Fruit fly (Drosophila melanogaster): ENCODE data around the gene CG34126.

The CG34126 gene

DNA sequence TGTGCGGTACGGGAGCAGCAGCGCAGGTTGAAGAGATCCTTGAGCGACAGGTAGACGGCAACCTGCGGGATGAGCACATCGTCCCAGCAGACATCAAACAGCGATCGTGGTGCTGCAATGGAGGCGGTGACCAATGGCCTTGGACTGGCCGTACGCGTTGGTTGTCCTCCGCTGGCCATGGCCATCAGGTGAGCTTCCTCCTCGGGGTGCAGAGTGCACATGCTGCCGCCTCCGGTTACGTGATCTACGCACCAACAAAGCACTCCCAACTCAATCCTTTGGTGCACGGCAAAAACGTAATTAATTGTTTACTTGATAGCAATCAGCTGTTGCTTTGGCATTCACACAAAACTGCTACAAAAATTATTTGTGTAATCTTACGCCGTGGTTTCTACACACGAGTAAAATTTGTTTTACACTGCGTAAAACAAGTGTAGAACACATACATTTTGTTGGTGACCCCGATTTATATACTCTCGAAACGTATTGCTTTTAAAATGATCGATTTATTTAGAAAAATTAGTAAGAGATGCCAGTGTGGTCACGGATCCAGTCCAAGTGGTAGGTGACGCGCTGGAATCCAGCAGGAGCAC, 31.9 kb upstream of the CG34126 start, which contains the start of gene jet:
Gene jet (minus strand): TSS at position 332 of the 593 bp plus-strand sequence.
- no peak for TF ChIP-seq kay (GFP tag; ENCODE audit: borderline replicate concordance)
- TF ChIP-seq CG11617 (GFP tag; optimal IDR thresholded peaks at IDR 0.05) = no peak
- no peak for TF ChIP-seq pad (GFP tag; optimal IDR thresholded peaks at IDR 0.05)
- no peak for TF ChIP-seq cic (GFP tag; optimal IDR thresholded peaks at IDR 0.05)
- TF ChIP-seq CG14711 (tag; optimal IDR thresholded peaks at IDR 0.05) = no peak

DNA sequence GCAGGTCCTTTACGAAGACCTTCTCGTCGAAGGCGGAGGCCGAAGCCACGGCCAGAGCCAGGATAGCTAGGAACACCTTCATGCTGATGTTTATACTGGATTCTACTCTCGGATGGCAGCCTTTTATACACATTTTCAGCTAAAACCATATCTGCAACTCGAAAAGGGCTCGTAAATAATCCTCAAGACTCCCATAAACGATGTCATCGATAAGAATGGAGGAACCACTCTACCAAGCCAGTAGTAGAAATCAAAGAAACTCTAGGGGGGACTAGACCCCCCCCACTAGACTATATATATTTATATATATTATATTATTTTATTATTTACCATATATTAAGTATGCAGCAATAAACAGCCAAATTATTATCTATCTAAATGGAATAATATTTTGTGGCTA, 30.7 kb upstream of the CG34126 start, which contains the start of gene Jon25Biii:
Gene Jon25Biii (minus strand): TSS at position 101 of the 400 bp plus-strand sequence.
- TF ChIP-seq ovo (GFP tag; optimal IDR thresholded peaks at IDR 0.05) = no peak
- TF ChIP-seq CG1620 (GFP tag; optimal IDR thresholded peaks at IDR 0.05) = no peak
- TF ChIP-seq CG14711 (tag; optimal IDR thresholded peaks at IDR 0.05) = no peak
- no peak for TF ChIP-seq cnc (optimal IDR thresholded peaks at IDR 0.05)

DNA sequence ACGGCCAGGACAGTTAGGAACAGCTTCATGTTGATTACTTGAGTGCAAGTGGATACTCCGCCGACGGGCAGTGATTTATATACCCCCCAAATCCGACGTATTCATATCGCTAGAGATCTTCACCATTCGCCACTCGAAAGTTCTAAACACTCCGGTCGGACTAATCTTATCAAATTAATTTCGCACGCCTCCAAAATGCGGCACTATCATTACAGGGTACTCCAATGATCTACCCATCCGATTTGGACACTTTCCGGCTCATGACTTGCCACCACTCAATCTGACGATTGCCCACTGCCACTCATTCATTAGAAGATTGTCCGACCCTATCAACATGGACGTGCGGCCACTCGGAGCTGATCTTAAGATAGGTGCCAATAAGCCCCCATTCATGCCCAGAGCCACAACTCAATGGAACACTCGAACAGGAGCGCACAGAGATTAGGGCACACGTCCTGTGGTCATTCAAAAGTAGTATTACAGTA, 28.3 kb upstream of the CG34126 start, which contains the start of gene Jon25Bii:
Gene Jon25Bii (minus strand): TSS at position 51 of the 485 bp plus-strand sequence.
- TF ChIP-seq cic (GFP tag; optimal IDR thresholded peaks at IDR 0.05) (peak; percentile 93), cnc (optimal IDR thresholded peaks at IDR 0.05) (no peak)

DNA sequence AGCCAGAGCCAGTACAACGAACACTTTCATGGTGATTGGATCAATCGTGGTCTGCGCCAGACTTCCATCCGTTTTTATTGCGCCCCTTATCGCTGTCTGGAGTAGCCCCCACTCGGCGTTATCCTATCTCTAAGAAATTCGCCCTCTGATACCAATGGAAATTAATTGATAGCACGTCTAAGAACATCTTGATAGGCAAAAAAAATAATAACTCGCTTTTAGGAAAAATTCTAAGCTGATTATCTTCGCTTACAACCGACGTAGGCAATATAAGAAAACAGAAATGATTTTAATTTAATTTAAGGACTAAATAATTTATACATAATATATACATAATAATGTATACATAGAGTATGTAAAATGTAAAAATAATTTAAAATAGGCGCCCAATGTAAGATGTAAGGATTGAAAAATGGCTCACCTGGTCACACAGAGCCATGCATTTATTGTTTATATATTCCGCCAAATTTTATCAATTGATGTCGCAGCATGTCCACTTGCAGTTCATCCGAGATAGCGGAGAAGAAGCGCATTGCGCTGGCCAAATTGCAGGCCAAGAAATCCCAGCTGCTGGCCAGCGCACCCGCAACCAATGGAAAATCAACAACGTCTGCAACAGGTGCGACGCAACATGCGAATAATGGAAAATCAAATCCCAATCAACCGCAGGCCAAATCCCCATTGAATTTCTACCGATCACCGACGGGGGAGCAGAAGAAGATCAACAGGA, 26.2 kb upstream of the CG34126 start, which contains the start of the genes Jon25Bi and Marcal1:
Gene Jon25Bi (minus strand): TSS at position 51 of the 730 bp plus-strand sequence.
Gene Marcal1 (plus strand): TSS at position 416 of the 730 bp plus-strand sequence.
- TF ChIP-seq bab1 (GFP tag; optimal IDR thresholded peaks at IDR 0.05) = no peak
- TF ChIP-seq CG11617 (GFP tag; optimal IDR thresholded peaks at IDR 0.05) = no peak
- no peak for TF ChIP-seq Mnt (GFP tag; optimal IDR thresholded peaks at IDR 0.05)
- no peak for TF ChIP-seq Clk (GFP tag; optimal IDR thresholded peaks at IDR 0.05)
- no peak for TF ChIP-seq kay (GFP tag; ENCODE audit: borderline replicate concordance)
- TF ChIP-seq ovo (GFP tag; optimal IDR thresholded peaks at IDR 0.05) = no peak
- no peak for TF ChIP-seq toe (GFP tag; optimal IDR thresholded peaks at IDR 0.05)
- TF ChIP-seq Hr96 (GFP tag; optimal IDR thresholded peaks at IDR 0.05) = no peak
- TF ChIP-seq cic (GFP tag; optimal IDR thresholded peaks at IDR 0.05) = no peak
- TF ChIP-seq Crg-1 (GFP tag; optimal IDR thresholded peaks at IDR 0.05) = no peak
- TF ChIP-seq CG5204 (GFP tag; optimal IDR thresholded peaks at IDR 0.05) = no peak
- no peak for TF ChIP-seq tj (GFP tag; optimal IDR thresholded peaks at IDR 0.05)
- TF ChIP-seq CG1620 (GFP tag; optimal IDR thresholded peaks at IDR 0.05) = no peak

DNA sequence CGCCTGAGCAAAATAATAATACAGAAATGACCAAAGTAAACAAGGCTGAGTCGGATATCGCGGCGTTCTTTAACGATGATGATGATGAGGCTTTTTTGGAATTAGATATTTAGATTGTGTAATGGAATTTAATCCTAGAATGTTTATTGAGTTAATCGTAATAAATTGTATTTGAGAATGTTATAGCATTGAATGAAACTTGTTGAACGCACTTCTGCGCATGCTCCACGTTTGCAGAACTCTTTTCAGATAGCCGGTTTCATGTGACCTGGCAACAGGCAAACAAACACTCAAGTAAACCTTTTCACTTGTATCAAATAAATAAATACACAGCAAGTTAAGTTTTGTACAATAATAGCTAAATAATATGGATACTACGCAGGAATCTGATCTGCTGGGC, 23.3 kb upstream of the CG34126 start, which contains the start of gene CG34124:
Gene CG34124 (plus strand): TSS at position 301 of the 400 bp plus-strand sequence.
- TF ChIP-seq CG14711 (tag; optimal IDR thresholded peaks at IDR 0.05) (no peak), ovo (GFP tag; optimal IDR thresholded peaks at IDR 0.05) (no peak)

DNA sequence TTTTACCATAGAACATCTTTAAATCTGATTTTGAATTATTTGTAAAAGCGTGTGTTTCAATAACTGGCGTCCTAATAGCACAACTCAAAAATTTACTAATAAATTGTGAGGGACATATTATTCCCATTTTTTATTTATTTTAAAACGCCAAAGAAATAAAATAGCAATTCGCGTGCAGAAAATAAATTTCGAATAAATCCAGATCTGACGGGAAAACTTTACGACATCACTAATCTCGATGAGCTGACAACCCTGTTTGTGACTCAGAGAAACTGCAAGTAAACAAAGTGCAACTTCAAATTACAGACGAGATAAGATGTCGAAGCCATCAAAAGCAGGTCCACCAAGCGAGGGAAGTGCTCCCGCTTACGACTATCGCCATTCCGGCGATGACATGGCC, 16.0 kb upstream of the CG34126 start, which contains the start of gene CG34125:
Gene CG34125 (plus strand): TSS at position 254 of the 400 bp plus-strand sequence.
- TF ChIP-seq CG7045 (GFP tag; optimal IDR thresholded peaks at IDR 0.05) (no peak), CG12768 (GFP tag; optimal IDR thresholded peaks at IDR 0.05) (peak; percentile 53), bab1 (GFP tag; optimal IDR thresholded peaks at IDR 0.05) (peak; percentile 13), Crg-1 (GFP tag; optimal IDR thresholded peaks at IDR 0.05) (no peak), CG1620 (GFP tag; optimal IDR thresholded peaks at IDR 0.05) (peak; percentile 24), cic (GFP tag; optimal IDR thresholded peaks at IDR 0.05) (no peak), CG11617 (GFP tag; optimal IDR thresholded peaks at IDR 0.05) (peak; percentile 52), CG7101 (tag; optimal IDR thresholded peaks at IDR 0.05) (peak; percentile 27), cnc (optimal IDR thresholded peaks at IDR 0.05) (no peak), tj (GFP tag; optimal IDR thresholded peaks at IDR 0.05) (peak; percentile 3), Clk (GFP tag; optimal IDR thresholded peaks at IDR 0.05) (peak; percentile 2), pad (GFP tag; optimal IDR thresholded peaks at IDR 0.05) (no peak), CG14711 (tag; optimal IDR thresholded peaks at IDR 0.05) (peak; percentile 96)

DNA sequence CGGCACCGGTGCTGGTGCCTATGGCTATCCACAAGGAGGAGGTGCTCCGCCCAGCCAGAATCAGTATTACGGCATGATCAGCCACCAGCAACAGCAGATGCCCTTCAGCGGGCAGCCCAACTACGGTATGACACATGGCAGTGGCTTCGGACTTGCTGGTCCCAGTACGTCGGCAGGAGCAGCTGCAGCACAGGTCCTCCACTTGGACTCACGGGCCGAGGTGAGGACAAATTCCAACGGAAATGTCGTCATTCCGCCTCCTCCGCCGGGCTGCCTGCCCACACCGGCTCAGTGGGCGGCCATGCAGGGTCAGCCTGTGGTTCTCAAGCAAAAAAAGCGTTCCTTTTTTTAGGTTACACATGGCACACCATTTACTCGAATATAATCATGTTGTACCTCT, 15.5 kb upstream of the CG34126 start:
- TF ChIP-seq CG7045 (GFP tag; optimal IDR thresholded peaks at IDR 0.05) (no peak), CG5204 (GFP tag; optimal IDR thresholded peaks at IDR 0.05) (no peak), cnc (optimal IDR thresholded peaks at IDR 0.05) (no peak), Hr96 (GFP tag; optimal IDR thresholded peaks at IDR 0.05) (no peak), kay (GFP tag; ENCODE audit: borderline replicate concordance) (no peak), ovo (GFP tag; optimal IDR thresholded peaks at IDR 0.05) (no peak), CG7101 (tag; optimal IDR thresholded peaks at IDR 0.05) (no peak), tj (GFP tag; optimal IDR thresholded peaks at IDR 0.05) (no peak), pad (GFP tag; optimal IDR thresholded peaks at IDR 0.05) (no peak), CG11617 (GFP tag; optimal IDR thresholded peaks at IDR 0.05) (no peak), CG14711 (tag; optimal IDR thresholded peaks at IDR 0.05) (no peak), CG12768 (GFP tag; optimal IDR thresholded peaks at IDR 0.05) (no peak)

Data from whole organism, adult.